Fruit fly (Drosophila melanogaster): ENCODE data around the gene Drak.
A peak's percentile ranks its signal among the peaks of the same experiment; 100 is the strongest.

The Drak gene

DNA sequence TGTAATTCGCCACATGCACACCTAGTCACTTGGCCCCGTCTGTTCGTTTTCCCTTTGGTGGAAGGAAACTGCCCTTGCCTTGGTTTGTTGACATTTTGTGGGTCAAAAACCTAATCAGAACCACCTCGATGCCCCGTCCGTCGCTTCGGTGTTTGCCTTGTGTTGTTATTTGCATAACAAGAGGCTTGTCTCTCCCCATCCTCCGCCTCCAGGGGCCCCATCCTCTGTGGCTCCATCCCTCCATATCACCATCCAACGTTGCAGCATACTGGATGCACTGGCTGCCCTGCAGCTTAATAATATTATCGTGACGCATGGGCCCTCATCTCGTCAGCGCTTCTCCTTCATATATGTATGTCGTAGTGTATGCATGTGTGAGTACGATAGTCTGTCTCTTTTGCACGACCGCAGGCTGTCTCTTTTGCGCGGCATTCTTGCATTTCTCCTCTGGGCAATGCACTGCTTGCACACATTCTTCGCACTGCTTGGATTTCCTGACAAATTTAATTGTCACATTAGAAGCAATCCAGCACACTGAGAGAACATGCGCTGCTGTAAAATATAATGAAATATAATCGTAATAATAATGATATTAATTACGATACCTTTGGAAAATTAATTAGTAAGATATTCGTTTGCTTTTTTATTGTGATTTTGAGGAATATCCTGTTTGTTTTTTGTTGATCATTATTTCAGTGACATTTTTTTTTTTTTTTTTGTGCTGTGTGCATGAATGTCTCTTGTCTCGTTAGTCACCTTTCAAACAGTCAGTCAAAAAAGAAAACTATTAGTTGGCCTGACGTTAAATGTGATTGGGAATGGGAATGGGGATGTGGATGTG, 51.4 kb downstream of the Drak start (continued):
- TF ChIP-seq hkb (optimal IDR thresholded peaks at IDR 0.05) (no peak), hkb (GFP tag; IDR thresholded peaks at IDR 0.05) (no peak), CG8290 (GFP tag; optimal IDR thresholded peaks at IDR 0.05) (no peak), CG8290 (tag; optimal IDR thresholded peaks at IDR 0.05) (peak in 1 of 2 experiments; percentile 71), CG17612 (GFP tag; IDR thresholded peaks at IDR 0.05) (no peak), wek (GFP tag; optimal IDR thresholded peaks at IDR 0.05) (no peak), sens (GFP tag) (peak; percentile 68), Med (GFP tag) (peak; percentile 39), CG10959 (GFP tag; IDR thresholded peaks at IDR 0.05) (peak; percentile 26; the same call in 1 of the 2 replicates), CG9876 (GFP tag; optimal IDR thresholded peaks at IDR 0.05) (no peak), CG7839 (tag; optimal IDR thresholded peaks at IDR 0.05) (peak; percentile 11), CG9727 (GFP tag; optimal IDR thresholded peaks at IDR 0.05) (peak; percentile 25), CG11504 (tag; optimal IDR thresholded peaks at IDR 0.05) (peak; percentile 27), ewg (GFP tag; optimal IDR thresholded peaks at IDR 0.05) (no peak), CrebB (tag; optimal IDR thresholded peaks at IDR 0.05) (no peak), CG42726 (GFP tag; IDR thresholded peaks at IDR 0.05; ENCODE audit: partially characterized antibody) (no peak), CG15011 (GFP tag; optimal IDR thresholded peaks at IDR 0.05) (no peak), GATAe (GFP tag; conservative IDR thresholded peaks at IDR 0.05) (no peak), Opbp (GFP tag; IDR thresholded peaks at IDR 0.05; ENCODE audit: partially characterized antibody) (no peak), CG10147 (GFP tag; optimal IDR thresholded peaks at IDR 0.05) (no peak), Pdp1 (GFP tag; optimal IDR thresholded peaks at IDR 0.05) (peak in 1 of 2 experiments; percentile 22), gcm2 (GFP tag; optimal IDR thresholded peaks at IDR 0.05) (no peak), CG34422 (GFP tag; IDR thresholded peaks at IDR 0.05) (no peak), zfh1 (GFP tag; IDR thresholded peaks at IDR 0.05) (0 out of 3 replicates have a peak, but pooled peaks have one; percentile 19), CoRest (tag; optimal IDR thresholded peaks at IDR 0.05) (no peak), E2f1 (GFP tag; IDR thresholded peaks at IDR 0.05) (no peak), CG4707 (GFP tag; optimal IDR thresholded peaks at IDR 0.05) (no peak), NfI (GFP tag; optimal IDR thresholded peaks at IDR 0.05) (no peak), CG17829 (tag; optimal IDR thresholded peaks at IDR 0.05) (peak; percentile 21), cg (GFP tag; optimal IDR thresholded peaks at IDR 0.05) (peak; percentile 38), fd3F (GFP tag; optimal IDR thresholded peaks at IDR 0.05) (no peak), inv (GFP tag; IDR thresholded peaks at IDR 0.05; ENCODE audit: partially characterized antibody) (no peak), ATbp (GFP tag; optimal IDR thresholded peaks at IDR 0.05) (no peak), Blimp-1 (GFP tag; optimal IDR thresholded peaks at IDR 0.05) (peak; percentile 37), Abd-B (GFP tag; optimal IDR thresholded peaks at IDR 0.05) (peak; percentile 14), slbo (GFP tag; IDR thresholded peaks at IDR 0.05) (no peak), CG18011 (GFP tag; optimal IDR thresholded peaks at IDR 0.05) (no peak), CG6689 (GFP tag; IDR thresholded peaks at IDR 0.05) (0 out of 2 replicates have a peak, but pooled peaks have one; percentile 10), lola (GFP tag; optimal IDR thresholded peaks at IDR 0.05) (peak in 1 of 3 experiments; percentile 44), unc-4 (GFP tag; IDR thresholded peaks at IDR 0.05; ENCODE audit: partially characterized antibody) (no peak), Atf3 (GFP tag; optimal IDR thresholded peaks at IDR 0.05) (no peak), ken (GFP tag; IDR thresholded peaks at IDR 0.05) (no peak), B-H1 (GFP tag; IDR thresholded peaks at IDR 0.05) (no peak), sc (optimal IDR thresholded peaks at IDR 0.05) (no peak), sc (GFP tag; optimal IDR thresholded peaks at IDR 0.05) (no peak), Bteb2 (GFP tag; optimal IDR thresholded peaks at IDR 0.05) (no peak), grn (GFP tag; optimal IDR thresholded peaks at IDR 0.05) (no peak), slou (GFP tag; optimal IDR thresholded peaks at IDR 0.05) (no peak), wdn (GFP tag; IDR thresholded peaks at IDR 0.05) (no peak)

Data from whole organism, embryonic.